Fruit fly (Drosophila melanogaster) whole organism, embryonic: ENCODE data around the gene CG17754.
A peak's percentile ranks its signal among the peaks of the same experiment; 100 is the strongest.

Experiments
- Abd-B ChIP-seq: fragments of 200-800 bp; sonication (Bioruptor generic); optimal IDR thresholded peaks from 2 replicates; lab custom pipeline; 2018; ENCODE audit warnings: missing biosample characterization, mild to moderate bottlenecking, missing genetic modification characterization, moderate library complexity
- Aef1 ChIP-seq: fragments of 200-800 bp; sonication (Bioruptor generic); IDR thresholded peaks from 3 replicates; pipeline ENCODE4 v1.3.6; 2022; ENCODE audit warnings: missing biosample characterization, missing genetic modification characterization
- Antp ChIP-seq: fragments of 200-800 bp; sonication (Bioruptor generic); optimal IDR thresholded peaks from 3 replicates; lab custom pipeline; 2016; ENCODE audit warnings: missing biosample characterization, missing genetic modification characterization
- Atf-2 ChIP-seq: fragments of 200-800 bp; sonication (Bioruptor generic); optimal IDR thresholded peaks from 2 replicates; lab custom pipeline; 2016; ENCODE audit warnings: missing biosample characterization, missing genetic modification characterization
- BtbVII ChIP-seq: fragments of 200-800 bp; sonication (Bioruptor generic); optimal IDR thresholded peaks from 3 replicates; lab custom pipeline; 2017; ENCODE audit warnings: missing biosample characterization, mild to moderate bottlenecking, missing genetic modification characterization
- CG10209 ChIP-seq: fragments of 200-800 bp; sonication (Bioruptor generic); optimal IDR thresholded peaks from 3 replicates; lab custom pipeline; 2017; ENCODE audit warnings: missing biosample characterization, mild to moderate bottlenecking, missing genetic modification characterization, missing genetic modification reagents
- CG10274 ChIP-seq: fragments of 200-800 bp; sonication (Bioruptor generic); optimal IDR thresholded peaks from 3 replicates; lab custom pipeline; 2017; ENCODE audit warnings: missing biosample characterization, mild to moderate bottlenecking, missing genetic modification characterization
- CG10431 ChIP-seq: fragments of 200-800 bp; sonication (Bioruptor generic); optimal IDR thresholded peaks from 3 replicates; lab custom pipeline; 2018; ENCODE audit warnings: missing biosample characterization, mild to moderate bottlenecking, missing genetic modification characterization
- CG12299 ChIP-seq: fragments of 200-800 bp; sonication (Bioruptor generic); optimal IDR thresholded peaks from 2 replicates; lab custom pipeline; 2018; ENCODE audit warnings: missing biosample characterization, mild to moderate bottlenecking, missing genetic modification characterization
- CG12744 ChIP-seq: fragments of 200-800 bp; sonication (Bioruptor generic); optimal IDR thresholded peaks from 2 replicates; lab custom pipeline; 2016; ENCODE audit warnings: missing biosample characterization, missing genetic modification characterization
- CG14014 ChIP-seq: fragments of 200-800 bp; sonication (Bioruptor generic); IDR thresholded peaks from 2 replicates; pipeline ENCODE4 v1.3.6; 2022; ENCODE audit warnings: missing biosample characterization, missing genetic modification characterization
- CG14965 ChIP-seq: fragments of 200-800 bp; sonication (Bioruptor generic); optimal IDR thresholded peaks from 2 replicates; lab custom pipeline; 2016; ENCODE audit warnings: missing biosample characterization, missing genetic modification characterization, borderline replicate concordance
- CG15011 ChIP-seq: fragments of 200-800 bp; sonication (Bioruptor generic); optimal IDR thresholded peaks from 3 replicates; lab custom pipeline; 2018; ENCODE audit warnings: missing biosample characterization, mild to moderate bottlenecking, missing genetic modification characterization
- CG1647 ChIP-seq: fragments of 200-800 bp; sonication (Bioruptor generic); optimal IDR thresholded peaks from 3 replicates; lab custom pipeline; 2016; ENCODE audit warnings: missing biosample characterization, missing genetic modification characterization
- CG17612 ChIP-seq: fragments of 200-800 bp; sonication (Bioruptor generic); IDR thresholded peaks from 2 replicates; pipeline ENCODE4 v1.3.6; 2022; ENCODE audit warnings: missing biosample characterization, missing genetic modification characterization
- CG18599 ChIP-seq: fragments of 200-800 bp; sonication (Bioruptor generic); optimal IDR thresholded peaks from 3 replicates; lab custom pipeline; 2017; ENCODE audit warnings: missing biosample characterization, missing genetic modification characterization, mild to moderate bottlenecking, moderate library complexity, missing genetic modification reagents
- CG2199 ChIP-seq: fragments of 200-800 bp; sonication (Bioruptor generic); IDR thresholded peaks from 3 replicates; pipeline ENCODE4 v1.3.6; 2022; ENCODE audit warnings: missing biosample characterization, missing genetic modification characterization
- CG32772 ChIP-seq: fragments of 200-800 bp; sonication (Bioruptor generic); IDR thresholded peaks from 2 replicates; pipeline ENCODE4 v1.3.6; 2022; ENCODE audit warnings: missing biosample characterization, missing genetic modification characterization
- CG33557 ChIP-seq: fragments of 200-800 bp; sonication (Bioruptor generic); optimal IDR thresholded peaks from 2 replicates; lab custom pipeline; 2019; ENCODE audit warnings: missing biosample characterization, mild to moderate bottlenecking, missing genetic modification characterization, moderate library complexity
- CG4730 ChIP-seq: fragments of 200-800 bp; sonication (Bioruptor generic); IDR thresholded peaks from 2 replicates; pipeline ENCODE4 v1.3.6; 2022; ENCODE audit warnings: missing biosample characterization, missing genetic modification characterization
- CG6689 ChIP-seq: fragments of 200-800 bp; sonication (Bioruptor generic); IDR thresholded peaks from 2 replicates; pipeline ENCODE4 v1.3.6; 2022; ENCODE audit warnings: missing biosample characterization, missing genetic modification characterization
- CG6813 ChIP-seq: fragments of 200-800 bp; sonication (Bioruptor generic); optimal IDR thresholded peaks from 2 replicates; lab custom pipeline; 2017; ENCODE audit warnings: missing biosample characterization, missing genetic modification characterization, mild to moderate bottlenecking, moderate library complexity, missing genetic modification reagents
- CG8089 ChIP-seq: fragments of 200-800 bp; sonication (Bioruptor generic); optimal IDR thresholded peaks from 3 replicates; lab custom pipeline; 2016; ENCODE audit warnings: missing biosample characterization, missing genetic modification characterization
- CG8290 ChIP-seq, 3 experiments: fragments of 200-800 bp; sonication (Bioruptor generic); optimal IDR thresholded peaks; 2 replicates each; lab custom pipeline; 2016 to 2019; ENCODE audit warnings: missing biosample characterization in 3 of 3, missing genetic modification characterization in 3 of 3, mild to moderate bottlenecking in 2 of 3, moderate library complexity in 1 of 3
- CG8478 ChIP-seq: fragments of >200 bp; optimal IDR thresholded peaks from 2 replicates; lab custom pipeline; 2018
- CG9817 ChIP-seq: fragments of 200-800 bp; sonication (Bioruptor generic); optimal IDR thresholded peaks from 2 replicates; lab custom pipeline; 2018; ENCODE audit warnings: missing biosample characterization, mild to moderate bottlenecking, missing genetic modification characterization, moderate library complexity
- Chrac-16 ChIP-seq: fragments of 200-800 bp; sonication (Bioruptor generic); optimal IDR thresholded peaks from 3 replicates; lab custom pipeline; 2016; ENCODE audit warnings: missing biosample characterization, missing genetic modification characterization
- Drgx ChIP-seq: fragments of 200-800 bp; sonication (Bioruptor generic); IDR thresholded peaks from 2 replicates; pipeline ENCODE4 v1.3.6; 2022; ENCODE audit warnings: missing biosample characterization, missing genetic modification characterization
- Ets97D ChIP-seq: fragments of 200-800 bp; sonication (Bioruptor generic); optimal IDR thresholded peaks from 3 replicates; lab custom pipeline; 2016; ENCODE audit warnings: missing biosample characterization, missing genetic modification characterization
- Fer1 ChIP-seq: fragments of 200-800 bp; sonication (Bioruptor generic); optimal IDR thresholded peaks from 2 replicates; lab custom pipeline; 2017; ENCODE audit warnings: missing biosample characterization, mild to moderate bottlenecking, missing genetic modification characterization
- Hey ChIP-seq: fragments of 200-800 bp; sonication (Bioruptor generic); optimal IDR thresholded peaks from 3 replicates; lab custom pipeline; 2018; ENCODE audit warnings: missing biosample characterization, mild to moderate bottlenecking, missing genetic modification characterization
- Mad ChIP-seq: fragments of 200-800 bp; sonication (Bioruptor generic); optimal IDR thresholded peaks from 2 replicates; lab custom pipeline; 2016; ENCODE audit warnings: missing biosample characterization, missing genetic modification characterization
- NFAT ChIP-seq: fragments of 200-800 bp; sonication (Bioruptor generic); IDR thresholded peaks from 2 replicates; pipeline ENCODE4 v1.3.6; 2022; ENCODE audit warnings: missing biosample characterization, missing genetic modification characterization
- Nf-YC ChIP-seq: fragments of 200-800 bp; optimal IDR thresholded peaks from 3 replicates; lab custom pipeline; 2019; ENCODE audit warnings: missing biosample characterization, mild to moderate bottlenecking, missing genetic modification characterization, moderate library complexity
- Oli ChIP-seq: fragments of 200-800 bp; sonication (Bioruptor generic); optimal IDR thresholded peaks from 2 replicates; lab custom pipeline; 2018; ENCODE audit warnings: missing biosample characterization, mild to moderate bottlenecking, missing genetic modification characterization, moderate library complexity
- Sin3A ChIP-seq: fragments of >200 bp; optimal IDR thresholded peaks from 2 replicates; lab custom pipeline; 2018
- ac ChIP-seq: fragments of 200-800 bp; sonication (Bioruptor generic); optimal IDR thresholded peaks from 3 replicates; lab custom pipeline; 2017; ENCODE audit warnings: missing biosample characterization, mild to moderate bottlenecking, missing genetic modification characterization
- esg ChIP-seq: fragments of 200-800 bp; sonication (Bioruptor generic); conservative IDR thresholded peaks from 2 replicates; pipeline ENCODE4 v1.3.6; 2022; ENCODE audit warnings: missing biosample characterization, missing genetic modification characterization
- eyg ChIP-seq: fragments of 200-800 bp; sonication (Bioruptor generic); optimal IDR thresholded peaks from 3 replicates; lab custom pipeline; 2016; ENCODE audit warnings: missing biosample characterization, missing genetic modification characterization
- grau ChIP-seq: fragments of 200-800 bp; optimal IDR thresholded peaks from 3 replicates; lab custom pipeline; 2019; ENCODE audit warnings: missing biosample characterization, mild to moderate bottlenecking, missing genetic modification characterization, moderate library complexity
- her ChIP-seq: fragments of 200-800 bp; sonication (Bioruptor generic); optimal IDR thresholded peaks from 2 replicates; lab custom pipeline; 2016; ENCODE audit warnings: missing biosample characterization, missing genetic modification characterization
- jumu ChIP-seq: fragments of 200-800 bp; sonication (Bioruptor generic); optimal IDR thresholded peaks from 3 replicates; lab custom pipeline; 2016; ENCODE audit warnings: missing biosample characterization, missing genetic modification characterization
- otp ChIP-seq: fragments of 200-800 bp; sonication (Bioruptor generic); IDR thresholded peaks from 3 replicates; pipeline ENCODE4, ENCODE4 v1.3.6; 2022; ENCODE audit warnings: missing biosample characterization, missing genetic modification characterization
- pan ChIP-seq, 4 experiments: fragments of >200 bp in 3 of 4; fragments of 200-800 bp in 1 of 4; sonication (Bioruptor generic) in 1 of 4; optimal IDR thresholded peaks in 3 of 4; IDR thresholded peaks in 1 of 4; 2 replicates each; pipeline versions ENCODE4 v1.3.6 to Lab custom; 2017 to 2022; ENCODE audit warnings: missing biosample characterization in 2 of 4, missing genetic modification characterization in 2 of 4, mixed read lengths in 1 of 4
- phol ChIP-seq: fragments of 200-800 bp; sonication (Bioruptor generic); optimal IDR thresholded peaks from 3 replicates; lab custom pipeline; 2018; ENCODE audit warnings: missing biosample characterization, mild to moderate bottlenecking, missing genetic modification characterization, moderate library complexity
- pros ChIP-seq: fragments of 200-800 bp; sonication (Bioruptor generic); optimal IDR thresholded peaks from 3 replicates; lab custom pipeline; 2019; ENCODE audit warnings: missing biosample characterization, mild to moderate bottlenecking, missing genetic modification characterization, moderate library complexity
- sima ChIP-seq: fragments of 200-800 bp; sonication (Bioruptor generic); optimal IDR thresholded peaks from 2 replicates; lab custom pipeline; 2016; ENCODE audit warnings: missing biosample characterization, missing genetic modification characterization
- sna ChIP-seq: fragments of 200-800 bp; sonication (Bioruptor generic); IDR thresholded peaks from 2 replicates; pipeline ENCODE4 v1.3.6; 2022; ENCODE audit warnings: missing biosample characterization, missing genetic modification characterization; ENCODE audit not compliant: partially characterized antibody
- zf30C ChIP-seq: fragments of 200-800 bp; sonication (Bioruptor generic); optimal IDR thresholded peaks from 3 replicates; lab custom pipeline; 2018; ENCODE audit warnings: missing biosample characterization, mild to moderate bottlenecking, missing genetic modification characterization

The CG17754 gene

DNA sequence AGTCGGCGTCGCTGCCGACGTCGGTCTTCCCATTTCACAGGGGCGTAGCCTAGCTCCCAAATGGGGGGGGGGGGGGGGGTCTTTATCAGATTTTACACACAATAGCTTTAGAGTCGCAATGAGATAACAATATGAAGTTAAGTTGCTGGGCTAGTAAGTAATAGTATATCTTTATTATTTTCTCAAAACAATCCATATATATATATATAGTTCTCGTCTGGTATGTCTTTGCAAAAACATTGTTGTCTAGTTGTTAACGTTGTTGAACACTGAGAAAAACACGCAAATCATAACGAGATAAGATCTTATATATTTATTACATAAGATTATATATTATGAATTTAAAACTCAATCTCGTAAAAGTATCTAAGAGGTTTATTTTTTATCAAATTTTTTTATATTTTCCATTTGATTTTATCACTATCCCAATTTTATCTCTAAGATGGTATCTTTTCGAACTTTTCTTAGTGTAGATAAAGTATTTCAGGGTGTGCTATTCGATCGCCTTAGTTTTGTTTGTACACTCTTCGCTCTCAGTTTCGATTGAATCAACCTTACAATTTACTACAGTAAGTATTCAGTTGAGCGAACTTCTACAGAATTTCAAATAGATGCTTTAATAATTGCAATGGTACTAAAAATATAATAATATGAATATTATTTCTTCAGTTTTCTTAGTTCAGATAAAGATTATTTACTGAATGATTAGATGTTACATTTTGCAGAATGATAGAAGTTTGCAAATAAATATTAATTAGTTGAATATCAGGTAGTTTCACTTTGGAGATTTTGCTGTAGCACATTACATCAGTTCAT, 48.1 kb upstream of the CG17754 start (continued):
- TF ChIP-seq CG14965 (GFP tag; lab: Kevin White, UChicago) (no peak), Aef1 (GFP tag; lab: Robert Waterston, UW) (peak; percentile 71; the same call in 2 of the 3 replicates), Nf-YC (tag; lab: Kevin White, UChicago) (peak; percentile 56), CG18599 (peak; percentile 93), Ets97D (no peak), CG32772 (GFP tag; lab: Robert Waterston, UW) (peak; percentile 65), Mad (no peak), CG8089 (GFP tag; lab: Kevin White, UChicago) (no peak), CG12744 (GFP tag; lab: Kevin White, UChicago) (no peak), zf30C (GFP tag; lab: Kevin White, UChicago) (peak; percentile 79), Antp (GFP tag; lab: Kevin White, UChicago) (no peak), her (GFP tag; lab: Kevin White, UChicago) (no peak), CG17612 (GFP tag; lab: Robert Waterston, UW) (0 out of 2 replicates have a peak, but pooled peaks have one; percentile 49), phol (peak; percentile 52), CG12299 (peak; percentile 55), Hey (tag; lab: Kevin White, UChicago) (no peak), ac (GFP tag; lab: Kevin White, UChicago) (no peak), CG4730 (peak; percentile 78), Atf-2 (GFP tag; lab: Kevin White, UChicago) (no peak), CG6813 (GFP tag; lab: Kevin White, UChicago) (peak; percentile 68), CG10431 (GFP tag; lab: Kevin White, UChicago) (no peak), eyg (GFP tag; lab: Kevin White, UChicago) (no peak), Sin3A (no peak), CG15011 (peak; percentile 27), sima (GFP tag; lab: Kevin White, UChicago) (no peak), CG10274 (GFP tag; lab: Kevin White, UChicago) (peak; percentile 67), Drgx (GFP tag; lab: Robert Waterston, UW) (peak; percentile 83), CG2199 (GFP tag; lab: Robert Waterston, UW) (no peak), sna (GFP tag; lab: Robert Waterston, UW) (no peak), CG14014 (GFP tag; lab: Robert Waterston, UW) (peak; percentile 89), Oli (tag; lab: Kevin White, UChicago) (peak; percentile 61), CG8290 (GFP tag; optimal IDR thresholded peaks at IDR 0.05; lab: Kevin White, UChicago) (no peak), CG8290 (tag; optimal IDR thresholded peaks at IDR 0.05; lab: Kevin White, UChicago) (peak in 1 of 2 experiments; percentile 84), Chrac-16 (GFP tag; lab: Kevin White, UChicago) (peak; percentile 40), pros (no peak), BtbVII (peak; percentile 80), esg (GFP tag; lab: Robert Waterston, UW) (peak; percentile 69), Fer1 (GFP tag; lab: Kevin White, UChicago) (peak; percentile 82), jumu (GFP tag; lab: Kevin White, UChicago) (no peak), grau (tag; lab: Kevin White, UChicago) (peak; percentile 97), otp (GFP tag; lab: Robert Waterston, UW) (peak; percentile 78; the same call in 2 of the 3 replicates), Abd-B (peak; percentile 66), CG1647 (GFP tag; lab: Kevin White, UChicago) (no peak), CG10209 (peak; percentile 74), NFAT (GFP tag; lab: Robert Waterston, UW) (peak; percentile 96), CG6689 (GFP tag; lab: Robert Waterston, UW) (peak; percentile 92), pan (optimal IDR thresholded peaks at IDR 0.05; lab: Kevin White, UChicago) (no peak), pan (GFP tag; optimal IDR thresholded peaks at IDR 0.05 in 1 of 2, IDR thresholded peaks at IDR 0.05 in 1 of 2) (peak in 1 of 2 experiments; percentile 78), CG9817 (peak; percentile 81), CG8478 (lab: Kevin White, UChicago) (no peak), CG33557 (GFP tag; lab: Kevin White, UChicago) (no peak)
